Worm (Caenorhabditis elegans) whole organism, young adult: ENCODE data around the gene B0464.9.

Source experiments
- T26A5.8 ChIP-seq: sonication (generic microtip); optimal IDR thresholded peaks from 2 replicates; lab custom pipeline; 2016; ENCODE audit warnings: missing genetic modification characterization, missing compliant biosample characterization
- efl-1 ChIP-seq: fragments of 150-350 bp; optimal IDR thresholded peaks from 2 replicates; lab custom pipeline; 2014; ENCODE audit warnings: missing biosample characterization, missing genetic modification reagents, missing genetic modification characterization
- lin-35 ChIP-seq, 3 experiments: fragments of 150-350 bp in 2 of 3; sonication (generic microtip) in 1 of 3; optimal IDR thresholded peaks; 2 replicates each; lab custom pipeline; 2014 to 2018; ENCODE audit warnings: missing biosample characterization in 3 of 3, missing genetic modification characterization in 3 of 3, missing genetic modification reagents in 3 of 3
- nhr-27 ChIP-seq: fragments of 200-800 bp; sonication (Bioruptor generic); optimal IDR thresholded peaks from 2 replicates; lab custom pipeline; 2018; ENCODE audit warnings: mild to moderate bottlenecking, missing genetic modification characterization, moderate library complexity, missing compliant biosample characterization
- ztf-22 ChIP-seq: fragments of 200-800 bp; sonication (Bioruptor generic); optimal IDR thresholded peaks from 2 replicates; lab custom pipeline; 2018; ENCODE audit warnings: mild to moderate bottlenecking, missing genetic modification characterization, moderate library complexity, missing compliant biosample characterization

- no peak for TF ChIP-seq T26A5.8 (tag; lab: Kevin White, UChicago)
- no peak for TF ChIP-seq lin-35 (GFP tag; optimal IDR thresholded peaks at IDR 0.05; lab: Kevin White, UChicago)
- no peak for TF ChIP-seq nhr-27
- no peak for TF ChIP-seq ztf-22 (GFP tag; lab: Kevin White, UChicago)
- no peak for TF ChIP-seq efl-1 (GFP tag; lab: Kevin White, UChicago)
Measured at ce11 chrIII:9482423-9482993, 16.9 kb downstream of the B0464.9 start.
